Worm (Caenorhabditis elegans) whole organism, L4 larva: ENCODE data around the gene C17C3.1.

Experiments used
- F44E2.7 ChIP-seq: fragments of 200-800 bp; sonication (Bioruptor generic); IDR thresholded peaks from 2 replicates; pipeline ENCODE4 v2.1.2; 2022; ENCODE audit warnings: missing genetic modification characterization, missing compliant biosample characterization
- T20F7.1 ChIP-seq: fragments of 200-800 bp; sonication (Bioruptor generic); optimal IDR thresholded peaks from 2 replicates; lab custom pipeline; 2018; ENCODE audit warnings: mild to moderate bottlenecking, missing genetic modification characterization, missing compliant biosample characterization
- Y75B8A.6 ChIP-seq: fragments of 200-800 bp; sonication (Bioruptor generic); IDR thresholded peaks from 2 replicates; pipeline ENCODE4 v1.3.6; 2022; ENCODE audit warnings: missing genetic modification reagents, missing genetic modification characterization, missing compliant biosample characterization
- aha-1 ChIP-seq: fragments of 150-350 bp; peaks from one replicate; lab custom pipeline; 2014; ENCODE audit warnings: missing biosample characterization, missing genetic modification characterization
- arid-1 ChIP-seq: fragments of 200-800 bp; sonication (Bioruptor generic); conservative IDR thresholded peaks from 2 replicates; pipeline ENCODE4 v1.3.6; 2022; ENCODE audit warnings: missing genetic modification reagents, missing genetic modification characterization, missing compliant biosample characterization
- ceh-20 ChIP-seq: fragments of 200-800 bp; sonication (Bioruptor generic); IDR thresholded peaks from 2 replicates; pipeline ENCODE4 v1.3.6; 2022; ENCODE audit warnings: missing genetic modification reagents, missing genetic modification characterization, missing compliant biosample characterization
- ceh-28 ChIP-seq: fragments of 150-350 bp; optimal IDR thresholded peaks from 2 replicates; lab custom pipeline; 2014; ENCODE audit warnings: missing biosample characterization, missing genetic modification reagents, missing genetic modification characterization
- ceh-32 ChIP-seq: sonication (generic microtip); optimal IDR thresholded peaks from 2 replicates; lab custom pipeline; 2016; ENCODE audit warnings: mild to moderate bottlenecking, missing genetic modification characterization, missing compliant biosample characterization; ENCODE audit not compliant: poor library complexity
- ceh-82 ChIP-seq: sonication (generic microtip); optimal IDR thresholded peaks from 2 replicates; lab custom pipeline; 2017; ENCODE audit warnings: missing biosample characterization, missing genetic modification characterization
- ces-1 ChIP-seq: fragments of 150-350 bp; sonication (generic microtip); optimal IDR thresholded peaks from 4 replicates; lab custom pipeline; 2014; ENCODE audit warnings: missing biosample characterization, missing genetic modification reagents, missing genetic modification characterization
- cey-2 ChIP-seq: sonication (generic microtip); optimal IDR thresholded peaks from 3 replicates; lab custom pipeline; 2017; ENCODE audit warnings: missing genetic modification characterization, mild to moderate bottlenecking, missing compliant biosample characterization, antibody characterized with exemption, borderline replicate concordance; ENCODE audit not compliant: insufficient read depth
- daf-12 ChIP-seq: fragments of 150-350 bp; optimal IDR thresholded peaks from 2 replicates; lab custom pipeline; 2014; ENCODE audit warnings: missing biosample characterization, missing genetic modification reagents, missing genetic modification characterization
- daf-8 ChIP-seq: fragments of 200-800 bp; sonication (Bioruptor generic); IDR thresholded peaks from 2 replicates; pipeline ENCODE4 v1.3.6; 2022; ENCODE audit warnings: missing genetic modification characterization, missing compliant biosample characterization
- duxl-1 ChIP-seq: sonication (generic microtip); optimal IDR thresholded peaks from 2 replicates; lab custom pipeline; 2016; ENCODE audit warnings: mild to moderate bottlenecking, missing genetic modification characterization, moderate library complexity, missing compliant biosample characterization; ENCODE audit not compliant: poor library complexity
- egl-27 ChIP-seq: sonication (generic microtip); optimal IDR thresholded peaks from 3 replicates; lab custom pipeline; 2017; ENCODE audit warnings: missing biosample characterization, missing genetic modification reagents, missing genetic modification characterization
- fkh-10 ChIP-seq: fragments of 150-350 bp; optimal IDR thresholded peaks from 2 replicates; lab custom pipeline; 2014; ENCODE audit warnings: missing biosample characterization, missing genetic modification reagents, missing genetic modification characterization
- hlh-30 ChIP-seq: sonication (generic microtip); optimal IDR thresholded peaks from 2 replicates; lab custom pipeline; 2017; ENCODE audit warnings: antibody characterized with exemption, mild to moderate bottlenecking, missing genetic modification characterization, missing compliant biosample characterization; ENCODE audit not compliant: insufficient read depth
- jun-1 ChIP-seq: fragments of 150-350 bp; optimal IDR thresholded peaks from 2 replicates; lab custom pipeline; 2014; ENCODE audit warnings: missing biosample characterization, missing genetic modification reagents, missing genetic modification characterization
- lin-13 ChIP-seq: fragments of 150-350 bp; optimal IDR thresholded peaks from 2 replicates; lab custom pipeline; 2014; ENCODE audit warnings: missing biosample characterization, missing genetic modification reagents, missing genetic modification characterization
- madf-5 ChIP-seq, 2 experiments: fragments of 200-800 bp; sonication (Bioruptor generic); IDR thresholded peaks; 2 replicates each; pipeline ENCODE4 v1.3.6; 2022; ENCODE audit warnings: missing compliant biosample characterization in 2 of 2, missing genetic modification characterization in 2 of 2
- mep-1 ChIP-seq: fragments of 150-350 bp; sonication (generic microtip); optimal IDR thresholded peaks from 3 replicates; lab custom pipeline; 2014; ENCODE audit warnings: missing biosample characterization, missing genetic modification characterization
- mes-2 ChIP-seq: sonication (generic microtip); optimal IDR thresholded peaks from 2 replicates; lab custom pipeline; 2016; ENCODE audit warnings: missing genotype, mild to moderate bottlenecking, missing genetic modification characterization, missing compliant biosample characterization; ENCODE audit not compliant: poor library complexity, severe bottlenecking
- nhr-10 ChIP-seq: fragments of 150-350 bp; optimal IDR thresholded peaks from 2 replicates; lab custom pipeline; 2014; ENCODE audit warnings: missing biosample characterization, missing genetic modification characterization
- nhr-102 ChIP-seq: sonication (generic microtip); optimal IDR thresholded peaks from 2 replicates; lab custom pipeline; 2016; ENCODE audit warnings: mild to moderate bottlenecking, missing genetic modification characterization, moderate library complexity, missing compliant biosample characterization
- nhr-25 ChIP-seq: sonication (generic microtip); optimal IDR thresholded peaks from 2 replicates; lab custom pipeline; 2017; ENCODE audit warnings: missing genetic modification characterization, mild to moderate bottlenecking, missing compliant biosample characterization, antibody characterized with exemption, moderate library complexity, borderline replicate concordance; ENCODE audit not compliant: insufficient read depth
- nhr-28 ChIP-seq: fragments of 150-350 bp; optimal IDR thresholded peaks from 2 replicates; lab custom pipeline; 2014; ENCODE audit warnings: missing biosample characterization, missing genetic modification characterization
- nhr-42 ChIP-seq: fragments of 200-800 bp; sonication (Bioruptor generic); IDR thresholded peaks from 2 replicates; pipeline ENCODE4 v1.3.6; 2022; ENCODE audit warnings: missing genetic modification characterization, missing compliant biosample characterization
- nhr-6 ChIP-seq: fragments of 150-350 bp; optimal IDR thresholded peaks from 2 replicates; lab custom pipeline; 2014; ENCODE audit warnings: missing biosample characterization, missing genetic modification characterization
- rbr-2 ChIP-seq: sonication (generic microtip); optimal IDR thresholded peaks from 2 replicates; lab custom pipeline; 2016; ENCODE audit warnings: missing genotype, missing genetic modification characterization, missing compliant biosample characterization
- saeg-2 ChIP-seq: fragments of 200-800 bp; sonication (Bioruptor generic); IDR thresholded peaks from 2 replicates; pipeline ENCODE4 v1.3.6; 2022; ENCODE audit warnings: missing genetic modification reagents, missing genetic modification characterization, missing compliant biosample characterization
- sdz-12 ChIP-seq: fragments of 200-800 bp; sonication (Bioruptor generic); optimal IDR thresholded peaks from 2 replicates; lab custom pipeline; 2018; ENCODE audit warnings: mild to moderate bottlenecking, missing genetic modification characterization, missing compliant biosample characterization
- set-16 ChIP-seq: fragments of 200-800 bp; sonication (Bioruptor generic); IDR thresholded peaks from 2 replicates; pipeline ENCODE4 v1.3.6; 2022; ENCODE audit warnings: missing genetic modification reagents, missing genetic modification characterization, missing compliant biosample characterization
- snpc-1.2 ChIP-seq: fragments of 200-800 bp; sonication (Bioruptor generic); IDR thresholded peaks from 2 replicates; pipeline ENCODE4 v1.3.6; 2022; ENCODE audit warnings: missing genetic modification reagents, missing genetic modification characterization, missing compliant biosample characterization
- snpc-4 ChIP-seq: fragments of 150-350 bp; optimal IDR thresholded peaks from 2 replicates; lab custom pipeline; 2014; ENCODE audit warnings: missing biosample characterization, missing genetic modification characterization
- unc-62 ChIP-seq, 3 experiments: fragments of 150-350 bp in 1 of 3; sonication (generic microtip); optimal IDR thresholded peaks in 2 of 3; peaks in 1 of 3; 1 replicate in 1 of 3; 2 replicates in 2 of 3; lab custom pipeline; 2014 to 2017; ENCODE audit warnings: missing biosample characterization in 3 of 3, missing genetic modification characterization in 3 of 3, missing genetic modification reagents in 3 of 3, missing genotype in 1 of 3
- vab-7 ChIP-seq: fragments of 200-800 bp; sonication (Bioruptor generic); IDR thresholded peaks from 2 replicates; pipeline ENCODE4 v1.3.6; 2022; ENCODE audit warnings: missing genetic modification reagents, missing genetic modification characterization, missing compliant biosample characterization
- zag-1 ChIP-seq: fragments of 150-350 bp; optimal IDR thresholded peaks from 2 replicates; lab custom pipeline; 2014; ENCODE audit warnings: missing biosample characterization, missing genetic modification characterization
- ztf-11 ChIP-seq: fragments of 150-350 bp; optimal IDR thresholded peaks from 2 replicates; lab custom pipeline; 2014; ENCODE audit warnings: missing biosample characterization, missing genetic modification characterization

Gene C17C3.1

DNA sequence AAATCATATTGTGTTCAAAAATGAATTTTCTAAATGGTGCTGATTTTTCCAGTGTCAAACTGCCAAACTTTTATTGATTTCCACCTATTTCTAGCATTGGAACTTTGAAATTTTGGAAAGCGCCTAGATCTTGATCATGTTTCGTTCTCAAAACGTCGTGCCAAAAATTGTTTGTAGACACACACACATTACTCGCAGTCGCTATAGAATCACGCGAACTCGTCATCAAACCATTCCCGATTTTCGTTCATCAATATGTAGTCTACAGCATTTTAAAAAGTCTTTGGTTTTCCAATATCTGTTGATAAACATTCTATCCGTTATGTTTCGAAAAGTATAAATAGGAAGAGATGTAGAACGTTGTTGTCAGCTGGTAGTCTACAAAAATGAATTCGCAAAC is at the start of gene C17C3.1, which contains the start of gene C17C3.15:
C17C3.1 (plus strand) TSS at position 301 of the 400 bp plus-strand sequence.
C17C3.15 (plus strand) TSS at position 383 of the 400 bp plus-strand sequence.
- TF ChIP-seq nhr-28 (tag; lab: Kevin White, UChicago) = peak; percentile 76
- TF ChIP-seq nhr-25 (tag; lab: Kevin White, UChicago) = no peak

DNA sequence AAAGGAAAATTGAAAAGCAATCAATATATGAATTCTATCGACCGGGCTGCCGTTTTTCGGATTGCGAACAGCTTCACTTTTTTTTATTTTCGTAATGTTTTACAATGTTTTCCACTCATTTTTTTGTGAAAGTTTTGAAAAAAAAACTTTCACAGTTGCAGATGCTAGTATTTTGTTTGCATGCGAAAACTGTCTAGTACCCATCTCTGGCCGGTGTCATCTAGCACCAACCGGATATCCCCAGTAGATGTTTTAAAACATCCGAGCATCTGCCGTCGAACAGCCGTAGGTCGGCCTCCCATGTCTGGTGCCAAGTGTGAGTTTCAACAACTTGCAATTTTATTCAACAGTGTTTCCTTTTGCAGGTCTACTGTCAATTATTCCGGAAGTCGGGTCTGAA is 49.0 kb upstream of the C17C3.1 start, which contains the start of gene ZK177.12:
ZK177.12 (plus strand) TSS at position 301 of the 400 bp plus-strand sequence.
- TF ChIP-seq madf-5 (GFP tag; IDR thresholded peaks at IDR 0.05; lab: Robert Waterston, UW) (no peak), lin-13 (GFP tag; lab: Kevin White, UChicago) (no peak), zag-1 (tag; lab: Kevin White, UChicago) (no peak), hlh-30 (tag; lab: Kevin White, UChicago) (no peak), daf-8 (GFP tag; lab: Robert Waterston, UW) (no peak), ces-1 (GFP tag; lab: Kevin White, UChicago) (no peak), jun-1 (tag; lab: Kevin White, UChicago) (no peak), ceh-82 (no peak), nhr-28 (tag; lab: Kevin White, UChicago) (no peak), mes-2 (tag; lab: Kevin White, UChicago) (no peak), nhr-6 (tag; lab: Kevin White, UChicago) (no peak), rbr-2 (tag; lab: Kevin White, UChicago) (no peak), mep-1 (no peak), fkh-10 (no peak), aha-1 (tag; lab: Kevin White, UChicago) (no peak), arid-1 (no peak), duxl-1 (tag; lab: Kevin White, UChicago) (no peak)

ce11 chrII:5522637-5523036 is 47.7 kb upstream of the C17C3.1 start, which contains the start of gene ZK177.11:
Gene ZK177.11, plus strand, starts transcription at chrII:5522937.
- TF ChIP-seq snpc-1.2 (GFP tag; lab: Robert Waterston, UW) = no peak
- no peak for TF ChIP-seq daf-8 (GFP tag; lab: Robert Waterston, UW)

DNA sequence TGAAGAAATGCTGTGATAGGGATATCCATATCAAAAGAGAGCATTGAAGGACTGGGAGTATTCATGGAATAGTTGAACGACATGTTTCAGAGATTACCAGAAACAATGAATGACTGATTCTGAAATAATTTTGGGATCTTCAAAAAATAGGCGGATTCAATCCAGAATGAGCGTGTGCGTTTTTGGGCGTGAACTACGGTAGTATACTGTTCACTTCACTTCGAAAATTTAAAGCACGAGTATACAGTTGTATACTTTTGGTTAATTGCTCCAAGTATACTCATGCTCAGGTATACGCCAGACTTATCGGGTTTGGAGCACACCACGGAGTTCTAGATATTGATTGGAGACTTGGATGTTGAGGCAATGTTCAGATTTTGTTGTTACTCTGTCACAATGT is 45.1 kb upstream of the C17C3.1 start, which contains the start of gene tbx-35:
tbx-35 (minus strand) TSS at position 101 of the 400 bp plus-strand sequence.
- no peak for TF ChIP-seq egl-27 (tag; lab: Kevin White, UChicago)
- TF ChIP-seq saeg-2 (GFP tag; lab: Robert Waterston, UW) = no peak

- TF ChIP-seq mep-1 = no peak
- TF ChIP-seq set-16 = no peak
- TF ChIP-seq Y75B8A.6 (GFP tag; lab: Robert Waterston, UW) = no peak
These were observed 42.5 kb upstream of the C17C3.1 start, which contains the start of gene ZK177.1 for ce11 chrII:5527841-5528240. Gene ZK177.1, plus strand, starts transcription at chrII:5528141.

DNA sequence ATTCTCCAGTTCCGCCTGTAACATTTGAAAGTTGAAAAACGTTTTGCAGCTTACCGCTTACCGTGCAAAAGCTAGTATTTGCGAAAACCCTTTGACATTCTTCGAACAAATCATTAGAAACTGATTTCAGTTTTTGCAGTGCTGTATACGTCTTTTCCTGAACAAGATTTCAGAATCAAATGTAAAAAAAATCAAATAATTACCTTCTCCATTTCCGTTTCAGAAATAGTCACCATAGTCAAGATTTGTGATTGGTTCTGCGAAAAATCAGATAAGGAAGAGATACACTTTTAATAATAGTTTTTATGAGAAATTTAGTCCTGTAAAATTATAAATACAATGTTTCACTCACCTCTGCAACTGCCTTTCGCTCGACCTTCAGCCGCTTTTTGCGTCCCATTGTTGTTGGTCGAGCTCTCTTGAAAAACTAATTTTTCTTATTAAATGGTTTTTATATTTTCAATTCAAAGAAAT is 38.5 kb upstream of the C17C3.1 start, which contains the start of gene C17C3.9:
C17C3.9 (minus strand) TSS at position 424 of the 474 bp plus-strand sequence.
- TF ChIP-seq unc-62 (GFP tag; optimal IDR thresholded peaks at IDR 0.05 in 1 of 2; lab: Kevin White, UChicago) = peak in 1 of 2 experiments; percentile 91
- TF ChIP-seq unc-62 (tag; optimal IDR thresholded peaks at IDR 0.05; lab: Kevin White, UChicago) = no peak
- no peak for TF ChIP-seq vab-7 (GFP tag; lab: Robert Waterston, UW)

- no peak for TF ChIP-seq ces-1 (GFP tag; lab: Kevin White, UChicago)
- no peak for TF ChIP-seq Y75B8A.6 (GFP tag; lab: Robert Waterston, UW)
- no peak for TF ChIP-seq hlh-30 (tag; lab: Kevin White, UChicago)
- no peak for TF ChIP-seq nhr-42 (GFP tag; lab: Robert Waterston, UW)
- no peak for TF ChIP-seq F44E2.7 (GFP tag; lab: Robert Waterston, UW)
- TF ChIP-seq sdz-12 (GFP tag; lab: Kevin White, UChicago) = no peak
- TF ChIP-seq ceh-20 (GFP tag; lab: Robert Waterston, UW) = no peak
- no peak for TF ChIP-seq nhr-10 (tag; lab: Kevin White, UChicago)
- no peak for TF ChIP-seq daf-12 (tag; lab: Kevin White, UChicago)
- TF ChIP-seq T20F7.1 (GFP tag; lab: Kevin White, UChicago) = no peak
- no peak for TF ChIP-seq ztf-11
- TF ChIP-seq nhr-102 (tag; lab: Kevin White, UChicago) = no peak
- TF ChIP-seq snpc-4 (tag; lab: Kevin White, UChicago) = no peak
- no peak for TF ChIP-seq ceh-28
- no peak for TF ChIP-seq ceh-32 (tag; lab: Kevin White, UChicago)
- no peak for TF ChIP-seq cey-2 (tag; lab: Kevin White, UChicago)
These were observed 36.7 kb upstream of the C17C3.1 start, which contains the start of gene hlh-26 for ce11 chrII:5533642-5534041. Gene hlh-26, minus strand, starts transcription at chrII:5533742.
